Worm (Caenorhabditis elegans): ENCODE data around the gene Y77E11A.23.

ce11 chrIV:1424962-1425361, 5.2 kb downstream of the Y77E11A.23 start, which contains the start of gene Y77E11A.8:
- TF ChIP-seq unc-55 (GFP tag; optimal IDR thresholded peaks at IDR 0.05) (no peak), lin-13 (GFP tag; optimal IDR thresholded peaks at IDR 0.05) (no peak), mdl-1 (tag; optimal IDR thresholded peaks at IDR 0.05) (no peak), elt-1 (tag; optimal IDR thresholded peaks at IDR 0.05) (no peak), F13H6.1 (tag; optimal IDR thresholded peaks at IDR 0.05) (no peak), snpc-4 (tag; optimal IDR thresholded peaks at IDR 0.05) (no peak)
